Worm (Caenorhabditis elegans) whole organism, young adult: ENCODE data around the gene C14A4.9.

Experiments used
- B0035.1 ChIP-seq: sonication (generic microtip); optimal IDR thresholded peaks from 2 replicates; lab custom pipeline; 2016; ENCODE audit warnings: missing genetic modification characterization, mild to moderate bottlenecking, missing compliant biosample characterization, missing genotype, missing genetic modification reagents
- B0261.1 ChIP-seq: sonication (generic microtip); optimal IDR thresholded peaks from 2 replicates; lab custom pipeline; 2016; ENCODE audit warnings: mild to moderate bottlenecking, missing genetic modification characterization, moderate library complexity, missing compliant biosample characterization
- C06A6.2 ChIP-seq: fragments of 200-800 bp; sonication (Bioruptor generic); conservative IDR thresholded peaks from 2 replicates; pipeline ENCODE4 v1.3.6; 2022; ENCODE audit warnings: missing genetic modification characterization, missing compliant biosample characterization
- C17E4.6 ChIP-seq: fragments of 200-800 bp; sonication (Bioruptor generic); IDR thresholded peaks from 2 replicates; pipeline ENCODE4 v1.3.6; 2022; ENCODE audit warnings: missing genetic modification reagents, missing genetic modification characterization, missing compliant biosample characterization
- F39B2.1 ChIP-seq: fragments of 200-800 bp; sonication (Bioruptor generic); IDR thresholded peaks from 2 replicates; pipeline ENCODE4 v1.3.6; 2022; ENCODE audit warnings: missing genetic modification reagents, missing genetic modification characterization, missing compliant biosample characterization
- K11D2.4 ChIP-seq: fragments of 200-800 bp; sonication (Bioruptor generic); IDR thresholded peaks from 2 replicates; pipeline ENCODE4 v1.3.6; 2022; ENCODE audit warnings: missing genetic modification reagents, missing genetic modification characterization, missing compliant biosample characterization
- K12H6.12 ChIP-seq: fragments of 200-800 bp; sonication (Bioruptor generic); optimal IDR thresholded peaks from 2 replicates; lab custom pipeline; 2018; ENCODE audit warnings: mild to moderate bottlenecking, missing genetic modification characterization, missing compliant biosample characterization
- ama-1 ChIP-seq, 3 experiments: fragments of 150-350 bp in 1 of 3; sonication (generic microtip) in 2 of 3; optimal IDR thresholded peaks; 2 replicates each; lab custom pipeline; 2014 to 2018; ENCODE audit warnings: missing biosample characterization in 2 of 3, missing genetic modification characterization in 2 of 3, missing genetic modification reagents in 2 of 3
- atf-7 ChIP-seq: sonication (generic microtip); optimal IDR thresholded peaks from 2 replicates; lab custom pipeline; 2017; ENCODE audit warnings: mild to moderate bottlenecking, missing genetic modification characterization, missing compliant biosample characterization
- cebp-1 ChIP-seq, 2 experiments: fragments of 200-800 bp in 1 of 2; sonication (Bioruptor generic) in 1 of 2; sonication (generic microtip) in 1 of 2; IDR thresholded peaks in 1 of 2; optimal IDR thresholded peaks in 1 of 2; 2 replicates each; pipeline versions ENCODE4 v1.3.6 to Lab custom; 2017 to 2022; ENCODE audit warnings: missing compliant biosample characterization in 2 of 2, missing genetic modification characterization in 2 of 2, mild to moderate bottlenecking in 1 of 2, missing genetic modification reagents in 1 of 2, moderate library complexity in 1 of 2
- chd-7 ChIP-seq: sonication (generic microtip); optimal IDR thresholded peaks from 2 replicates; lab custom pipeline; 2016; ENCODE audit warnings: mild to moderate bottlenecking, missing genetic modification characterization, moderate library complexity, missing compliant biosample characterization
- egl-18 ChIP-seq: fragments of 200-800 bp; sonication (Bioruptor generic); IDR thresholded peaks from 2 replicates; pipeline ENCODE4 v1.3.6; 2022; ENCODE audit warnings: missing genetic modification reagents, missing genetic modification characterization, missing compliant biosample characterization
- ekl-4 ChIP-seq: fragments of 200-800 bp; sonication (Bioruptor generic); IDR thresholded peaks from 2 replicates; pipeline ENCODE4 v1.3.6; 2022; ENCODE audit warnings: missing genetic modification reagents, missing genetic modification characterization, missing compliant biosample characterization
- ets-4 ChIP-seq: fragments of 200-800 bp; sonication (Bioruptor generic); optimal IDR thresholded peaks from 2 replicates; lab custom pipeline; 2018; ENCODE audit warnings: mild to moderate bottlenecking, missing genetic modification characterization, missing compliant biosample characterization
- fkh-3 ChIP-seq: sonication (generic microtip); optimal IDR thresholded peaks from 2 replicates; lab custom pipeline; 2016; ENCODE audit warnings: mild to moderate bottlenecking, missing genetic modification characterization, missing compliant biosample characterization
- gei-17 ChIP-seq: fragments of 200-800 bp; sonication (Bioruptor generic); optimal IDR thresholded peaks from 2 replicates; lab custom pipeline; 2018; ENCODE audit warnings: mild to moderate bottlenecking, missing genetic modification characterization, missing compliant biosample characterization
- lag-1 ChIP-seq: fragments of 200-800 bp; sonication (Bioruptor generic); IDR thresholded peaks from 2 replicates; pipeline ENCODE4 v1.3.6; 2022; ENCODE audit warnings: missing genetic modification reagents, missing genetic modification characterization, missing compliant biosample characterization
- let-526 ChIP-seq: fragments of 200-800 bp; sonication (Bioruptor generic); IDR thresholded peaks from 2 replicates; pipeline ENCODE4 v1.3.6; 2022; ENCODE audit warnings: missing genetic modification reagents, missing genetic modification characterization, missing compliant biosample characterization
- let-607 ChIP-seq, 2 experiments: fragments of 200-800 bp in 1 of 2; sonication (Bioruptor generic) in 1 of 2; sonication (generic microtip) in 1 of 2; optimal IDR thresholded peaks; 2 replicates each; lab custom pipeline; 2016 to 2018; ENCODE audit warnings: mild to moderate bottlenecking in 2 of 2, missing compliant biosample characterization in 2 of 2, missing genetic modification characterization in 2 of 2, moderate library complexity in 2 of 2, missing genotype in 1 of 2
- lin-35 ChIP-seq, 3 experiments: fragments of 150-350 bp in 2 of 3; sonication (generic microtip) in 1 of 3; optimal IDR thresholded peaks; 2 replicates each; lab custom pipeline; 2014 to 2018; ENCODE audit warnings: missing biosample characterization in 3 of 3, missing genetic modification characterization in 3 of 3, missing genetic modification reagents in 3 of 3
- lir-1 ChIP-seq: fragments of 200-800 bp; sonication (Bioruptor generic); conservative IDR thresholded peaks from 2 replicates; pipeline ENCODE4 v1.3.6; 2022; ENCODE audit warnings: missing genetic modification reagents, missing genetic modification characterization, missing compliant biosample characterization
- madf-3 ChIP-seq: fragments of 200-800 bp; sonication (Bioruptor generic); IDR thresholded peaks from 2 replicates; pipeline ENCODE4 v1.3.6; 2022; ENCODE audit warnings: missing genetic modification reagents, missing genetic modification characterization, missing compliant biosample characterization
- mel-28 ChIP-seq: sonication (generic microtip); optimal IDR thresholded peaks from 2 replicates; lab custom pipeline; 2016; ENCODE audit warnings: borderline replicate concordance, mild to moderate bottlenecking, missing genetic modification characterization, missing compliant biosample characterization
- nfya-2 ChIP-seq: fragments of 200-800 bp; sonication (Bioruptor generic); IDR thresholded peaks from 2 replicates; pipeline ENCODE4 v1.3.6; 2022; ENCODE audit warnings: missing genetic modification reagents, missing genetic modification characterization, missing compliant biosample characterization
- nfyb-1 ChIP-seq: fragments of 200-800 bp; sonication (Bioruptor generic); IDR thresholded peaks from 2 replicates; pipeline ENCODE4 v1.3.6; 2022; ENCODE audit warnings: missing genetic modification reagents, missing genetic modification characterization, missing compliant biosample characterization
- nhr-120 ChIP-seq: fragments of 200-800 bp; sonication (Bioruptor generic); IDR thresholded peaks from 2 replicates; pipeline ENCODE4 v1.3.6; 2022; ENCODE audit warnings: missing genetic modification characterization, missing compliant biosample characterization
- pbrm-1 ChIP-seq: fragments of 200-800 bp; sonication (Bioruptor generic); IDR thresholded peaks from 2 replicates; pipeline ENCODE4 v1.3.6; 2022; ENCODE audit warnings: missing genetic modification reagents, missing genetic modification characterization, missing compliant biosample characterization
- repo-1 ChIP-seq: sonication (generic microtip); optimal IDR thresholded peaks from 2 replicates; lab custom pipeline; 2017; ENCODE audit warnings: mild to moderate bottlenecking, missing genetic modification characterization, missing compliant biosample characterization
- rpc-1 ChIP-seq, 2 experiments: fragments of 150-350 bp in 1 of 2; sonication (generic microtip) in 1 of 2; optimal IDR thresholded peaks; 2 replicates each; lab custom pipeline; 2014 to 2018; ENCODE audit warnings: missing biosample characterization in 1 of 2, missing genetic modification characterization in 1 of 2, missing genetic modification reagents in 1 of 2, missing genotype in 1 of 2
- snpc-4 ChIP-seq, 5 experiments: fragments of 150-350 bp in 1 of 5; sonication (generic microtip) in 4 of 5; optimal IDR thresholded peaks; 2 replicates each; lab custom pipeline; 2014 to 2018; ENCODE audit warnings: missing genetic modification characterization in 5 of 5, missing biosample characterization in 3 of 5, antibody characterized with exemption in 2 of 5, mild to moderate bottlenecking in 2 of 5, missing compliant biosample characterization in 2 of 5, missing genotype in 2 of 5, moderate library complexity in 2 of 5, missing genetic modification reagents in 1 of 5
- somi-1 ChIP-seq: fragments of 200-800 bp; sonication (Bioruptor generic); optimal IDR thresholded peaks from 2 replicates; lab custom pipeline; 2018; ENCODE audit warnings: mild to moderate bottlenecking, missing genetic modification characterization, missing compliant biosample characterization
- tbp1 ChIP-seq: fragments of 200-800 bp; sonication (Bioruptor generic); optimal IDR thresholded peaks from 2 replicates; lab custom pipeline; 2018; ENCODE audit warnings: mild to moderate bottlenecking, missing genetic modification characterization, missing compliant biosample characterization
- tlf-1 ChIP-seq: fragments of 200-800 bp; sonication (Bioruptor generic); optimal IDR thresholded peaks from 2 replicates; lab custom pipeline; 2018; ENCODE audit warnings: mild to moderate bottlenecking, missing genetic modification characterization, missing compliant biosample characterization
- unc-62 ChIP-seq: fragments of 150-350 bp; optimal IDR thresholded peaks from 2 replicates; lab custom pipeline; 2014; ENCODE audit warnings: missing biosample characterization, missing genetic modification reagents, missing genetic modification characterization
- zfh-2 ChIP-seq: fragments of 200-800 bp; sonication (Bioruptor generic); conservative IDR thresholded peaks from 2 replicates; pipeline ENCODE4 v1.3.6; 2022; ENCODE audit warnings: missing genetic modification reagents, missing genetic modification characterization, missing compliant biosample characterization
- ztf-18 ChIP-seq: sonication (generic microtip); optimal IDR thresholded peaks from 2 replicates; lab custom pipeline; 2016; ENCODE audit warnings: missing genotype, mild to moderate bottlenecking, missing genetic modification characterization, missing compliant biosample characterization
- ztf-22 ChIP-seq: fragments of 200-800 bp; sonication (Bioruptor generic); optimal IDR thresholded peaks from 2 replicates; lab custom pipeline; 2018; ENCODE audit warnings: mild to moderate bottlenecking, missing genetic modification characterization, moderate library complexity, missing compliant biosample characterization
- ztf-3 ChIP-seq: fragments of 200-800 bp; sonication (Bioruptor generic); optimal IDR thresholded peaks from 2 replicates; lab custom pipeline; 2018; ENCODE audit warnings: mild to moderate bottlenecking, missing genetic modification characterization, missing compliant biosample characterization

Gene C14A4.9

DNA sequence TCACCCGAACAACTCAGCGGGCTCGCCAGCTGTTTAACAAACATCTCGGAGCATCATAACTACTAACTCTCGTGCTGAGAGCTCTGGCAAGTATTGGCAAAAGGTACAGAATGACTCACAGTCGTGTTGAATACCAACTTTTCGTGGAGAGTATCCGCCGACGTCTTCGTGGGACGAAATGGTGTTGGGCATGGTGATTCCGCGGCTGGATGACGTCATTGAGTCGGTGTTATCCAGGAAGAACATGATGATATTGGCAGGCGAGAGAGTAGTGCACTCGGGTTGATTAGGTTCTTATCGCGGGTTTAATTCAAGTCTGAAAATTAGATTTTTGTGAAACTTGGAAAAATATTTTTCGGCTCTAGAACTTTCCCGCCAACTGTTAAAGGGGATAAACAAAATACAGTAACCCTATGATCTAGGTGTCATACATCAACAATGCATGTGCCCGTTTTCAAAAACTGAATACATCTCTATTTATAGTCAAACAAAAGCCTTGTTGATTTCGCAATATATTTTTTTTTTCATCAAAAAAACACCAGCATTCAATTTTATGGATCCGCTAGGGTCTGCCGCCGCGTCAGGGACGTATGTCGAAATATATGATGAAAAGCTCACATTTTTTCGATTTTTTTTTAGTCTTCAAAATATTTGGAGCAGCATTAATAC is 45.6 kb upstream of the C14A4.9 start (continued):
- TF ChIP-seq tbp1 (GFP tag; lab: Kevin White, UChicago), result no peak
- TF ChIP-seq F39B2.1 (GFP tag; lab: Robert Waterston, UW), result 0 out of 2 replicates have a peak, but pooled peaks have one; percentile 40
- peak; percentile 92 for TF ChIP-seq cebp-1 (GFP tag; IDR thresholded peaks at IDR 0.05; lab: Robert Waterston, UW)
- TF ChIP-seq cebp-1 (tag; optimal IDR thresholded peaks at IDR 0.05; lab: Kevin White, UChicago), result peak; percentile 97
- TF ChIP-seq ztf-18, result no peak
- peak; percentile 3 for TF ChIP-seq fkh-3 (tag; lab: Kevin White, UChicago)
- no peak for TF ChIP-seq B0261.1 (tag; lab: Kevin White, UChicago)
- TF ChIP-seq K11D2.4 (GFP tag; lab: Robert Waterston, UW), result 0 out of 2 replicates have a peak, but pooled peaks have one; percentile 8
- no peak for TF ChIP-seq pbrm-1 (GFP tag; lab: Robert Waterston, UW)
- no peak for TF ChIP-seq egl-18 (GFP tag; lab: Robert Waterston, UW)
- TF ChIP-seq repo-1 (tag; lab: Kevin White, UChicago), result peak; percentile 49
- no peak for TF ChIP-seq unc-62 (GFP tag; lab: Kevin White, UChicago)
- TF ChIP-seq ztf-22 (GFP tag; lab: Kevin White, UChicago), result no peak
- no peak for TF ChIP-seq gei-17 (GFP tag; lab: Kevin White, UChicago)
- 0 out of 2 replicates have a peak, but pooled peaks have one; percentile 9 for TF ChIP-seq zfh-2 (GFP tag; lab: Robert Waterston, UW)
- TF ChIP-seq K12H6.12 (tag; lab: Kevin White, UChicago), result no peak
- TF ChIP-seq, all 124 proteins: peak for 16

DNA sequence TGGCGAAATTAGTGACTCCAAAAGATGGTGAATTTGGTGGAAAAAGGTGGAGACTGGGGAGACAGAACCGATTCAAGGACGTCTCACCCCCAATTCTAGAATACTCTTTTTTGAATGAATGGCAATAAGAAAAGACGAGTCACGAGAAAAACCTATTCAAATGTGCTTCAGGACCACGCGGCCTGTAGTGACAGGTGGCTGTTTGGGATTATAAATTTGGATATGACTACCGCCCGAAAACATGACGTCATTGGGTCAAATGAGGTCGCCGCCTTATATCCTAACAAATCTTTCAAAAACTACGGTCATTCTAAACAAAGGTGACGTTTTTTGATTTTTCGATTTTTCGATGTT is 45.1 kb upstream of the C14A4.9 start:
- peak; percentile 37; the same call in 1 of the 2 replicates for TF ChIP-seq C06A6.2 (GFP tag; lab: Robert Waterston, UW)
- TF ChIP-seq atf-7, result peak; percentile 57
- no peak for TF ChIP-seq C17E4.6 (GFP tag; lab: Robert Waterston, UW)
- 0 out of 2 replicates have a peak, but pooled peaks have one; percentile 52 for TF ChIP-seq nfya-2
- TF ChIP-seq chd-7 (tag; lab: Kevin White, UChicago), result peak; percentile 34
- TF ChIP-seq mel-28 (tag; lab: Kevin White, UChicago), result no peak
- no peak for TF ChIP-seq ztf-3
- 0 out of 2 replicates have a peak, but pooled peaks have one; percentile 15 for TF ChIP-seq nfyb-1 (GFP tag; lab: Robert Waterston, UW)
- peak; percentile 68; the same call in 1 of the 2 replicates for TF ChIP-seq madf-3 (GFP tag; lab: Robert Waterston, UW)
- TF ChIP-seq lin-35 (GFP tag; optimal IDR thresholded peaks at IDR 0.05; lab: Kevin White, UChicago), result no peak

DNA sequence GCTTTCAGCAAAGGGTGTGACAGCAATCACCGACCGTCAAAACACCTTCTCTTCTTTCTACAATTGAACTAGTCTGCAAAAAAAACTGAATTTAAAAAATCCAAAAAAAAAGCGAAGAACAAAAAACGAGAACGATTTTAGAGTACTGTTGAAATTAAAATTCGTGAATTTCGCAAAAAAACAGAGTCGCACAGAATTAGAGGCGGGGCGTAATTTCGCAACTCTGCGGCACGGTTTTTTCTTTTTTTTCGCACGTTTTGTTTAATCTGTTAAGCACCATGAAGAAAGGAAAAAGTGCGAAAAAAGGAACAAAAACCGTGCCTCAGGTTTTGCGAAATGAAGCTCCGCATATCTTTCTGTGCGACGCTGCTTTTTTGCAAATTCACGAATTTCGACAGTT is 44.2 kb upstream of the C14A4.9 start, which contains the start of gene mnk-1:
Gene mnk-1 (minus strand): TSS at position 73 of the 400 bp plus-strand sequence.
- TF ChIP-seq let-607 (tag; optimal IDR thresholded peaks at IDR 0.05; lab: Kevin White, UChicago) (no peak), ztf-22 (GFP tag; lab: Kevin White, UChicago) (no peak), cebp-1 (GFP tag; IDR thresholded peaks at IDR 0.05; lab: Robert Waterston, UW) (no peak), cebp-1 (tag; optimal IDR thresholded peaks at IDR 0.05; lab: Kevin White, UChicago) (peak; percentile 63), rpc-1 (optimal IDR thresholded peaks at IDR 0.05; lab: Kevin White, UChicago) (no peak), rpc-1 (tag; optimal IDR thresholded peaks at IDR 0.05; lab: Kevin White, UChicago) (no peak)
- TF ChIP-seq, all 124 proteins: peak for 1

DNA sequence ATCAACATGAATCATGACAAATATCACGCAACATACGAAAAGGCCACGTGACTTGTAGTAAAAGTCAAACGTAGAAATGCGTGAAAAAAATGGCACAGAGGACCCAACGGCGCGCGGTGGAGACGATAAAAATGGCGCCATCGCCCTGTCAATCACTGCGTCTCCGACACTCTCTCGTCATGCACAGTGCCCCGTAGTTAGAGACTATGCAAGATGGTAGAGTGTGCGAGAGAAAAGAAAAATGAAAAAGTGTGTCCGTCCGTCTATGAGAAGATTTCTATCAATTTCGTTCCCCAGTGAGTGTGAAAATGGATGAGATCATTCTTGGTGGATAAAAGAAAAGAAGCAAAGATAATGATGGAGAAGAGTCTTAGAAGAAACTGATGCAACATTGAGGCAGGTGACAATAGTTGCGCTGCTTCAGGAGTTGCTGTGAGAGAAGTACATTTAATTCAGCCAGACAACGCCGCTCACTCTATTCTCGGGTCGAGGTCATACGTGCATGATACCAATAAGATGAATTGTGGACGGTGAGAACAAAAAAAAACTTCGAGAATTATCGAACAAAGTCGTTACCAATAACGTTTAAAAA is 43.6 kb upstream of the C14A4.9 start:
- TF ChIP-seq ama-1 (optimal IDR thresholded peaks at IDR 0.05; lab: Kevin White, UChicago) (peak; percentile 79), ama-1 (GFP tag; optimal IDR thresholded peaks at IDR 0.05; lab: Kevin White, UChicago) (no peak), tlf-1 (GFP tag; lab: Kevin White, UChicago) (peak; percentile 59), ets-4 (GFP tag; lab: Kevin White, UChicago) (peak; percentile 80), unc-62 (GFP tag; lab: Kevin White, UChicago) (peak; percentile 16), nhr-120 (no peak), K12H6.12 (tag; lab: Kevin White, UChicago) (peak; percentile 16), lir-1 (peak; percentile 15; the same call in 1 of the 2 replicates), somi-1 (peak; percentile 31), lag-1 (GFP tag; lab: Robert Waterston, UW) (no peak), gei-17 (GFP tag; lab: Kevin White, UChicago) (peak; percentile 15), snpc-4 (GFP tag; optimal IDR thresholded peaks at IDR 0.05; lab: Kevin White, UChicago) (no peak), snpc-4 (tag; optimal IDR thresholded peaks at IDR 0.05; lab: Kevin White, UChicago) (peak in 2 of 4 experiments; percentile 36 to 68), let-526 (GFP tag; lab: Robert Waterston, UW) (0 out of 2 replicates have a peak, but pooled peaks have one; percentile 19), B0035.1 (tag; lab: Kevin White, UChicago) (peak; percentile 9), ekl-4 (peak; percentile 35; the same call in 1 of the 2 replicates)
